Worm (Caenorhabditis elegans): Measurements from ENCODE around the gene ctr-9.

DNA sequence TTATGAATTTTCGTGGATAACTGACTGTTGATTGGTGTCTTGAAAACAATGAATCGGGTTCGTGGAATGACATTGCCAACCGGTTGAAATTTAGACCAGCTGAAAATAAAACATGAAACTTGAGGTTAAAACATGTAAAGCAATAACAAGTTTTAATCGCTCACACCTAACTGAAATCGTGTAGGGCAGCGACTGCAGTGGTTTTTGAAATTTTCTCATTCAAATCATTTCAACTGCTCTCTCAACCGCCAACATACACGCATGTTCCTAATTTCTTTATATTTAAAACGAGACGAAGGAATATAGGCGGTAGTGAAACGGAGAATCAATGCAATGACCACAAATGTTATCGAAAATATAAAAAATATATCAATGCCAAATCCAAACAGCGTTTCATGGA, 48.4 kb upstream of the ctr-9 start:
- no peak for TF ChIP-seq efl-3 (GFP tag; optimal IDR thresholded peaks at IDR 0.05)
- no peak for TF ChIP-seq nhr-11 (tag; optimal IDR thresholded peaks at IDR 0.05)
- no peak for TF ChIP-seq nhr-28 (tag; optimal IDR thresholded peaks at IDR 0.05)
- TF ChIP-seq snpc-4 (tag; optimal IDR thresholded peaks at IDR 0.05): no peak
- no peak for TF ChIP-seq alr-1 (tag; optimal IDR thresholded peaks at IDR 0.05; ENCODE audit: borderline replicate concordance)
- no peak for TF ChIP-seq skn-1 (tag; optimal IDR thresholded peaks at IDR 0.05)
- TF ChIP-seq unc-98 (GFP tag; IDR thresholded peaks at IDR 0.05): no peak
- TF ChIP-seq elt-3 (tag; optimal IDR thresholded peaks at IDR 0.05): no peak
- no peak for TF ChIP-seq ces-1 (GFP tag; optimal IDR thresholded peaks at IDR 0.05)
- TF ChIP-seq nhr-20 (tag; optimal IDR thresholded peaks at IDR 0.05): no peak
- peak; percentile 36 for TF ChIP-seq ama-1 (optimal IDR thresholded peaks at IDR 0.05)
- TF ChIP-seq elt-2 (tag; optimal IDR thresholded peaks at IDR 0.05): no peak
- TF ChIP-seq nhr-76 (tag; optimal IDR thresholded peaks at IDR 0.05): no peak
